Worm (Caenorhabditis elegans): ENCODE data around the gene Y57G11A.5.

Gene Y57G11A.5

DNA sequence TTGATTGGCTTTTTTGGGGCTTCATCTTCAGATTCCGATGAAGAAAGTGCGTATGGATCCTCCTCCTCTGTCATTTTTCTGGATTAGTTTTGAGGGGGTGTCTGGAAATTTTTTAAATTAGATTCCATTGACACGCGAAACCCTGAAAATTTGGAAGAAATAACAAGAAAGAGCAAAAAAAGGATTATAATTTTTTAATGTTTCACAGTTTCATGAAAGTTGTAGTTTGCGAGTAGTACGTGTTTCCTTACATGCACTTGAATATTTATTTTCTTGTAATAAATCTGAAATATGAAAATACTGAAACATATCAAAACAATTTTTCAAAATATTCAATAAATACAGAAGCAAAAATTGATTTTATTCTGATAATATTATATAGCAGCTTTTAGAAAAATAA, 7.2 kb downstream of the Y57G11A.5 start, which contains the start of gene tag-273:
tag-273 (minus strand) TSS at position 101 of the 400 bp plus-strand sequence.
- TF ChIP-seq nhr-6 (tag; optimal IDR thresholded peaks at IDR 0.05) = no peak
- no peak for TF ChIP-seq tag-97 (GFP tag; IDR thresholded peaks at IDR 0.05)
- TF ChIP-seq hlh-11 (tag; optimal IDR thresholded peaks at IDR 0.05) = no peak
- no peak for TF ChIP-seq Y75B8A.6 (GFP tag; IDR thresholded peaks at IDR 0.05)
- no peak for TF ChIP-seq daf-12 (tag; optimal IDR thresholded peaks at IDR 0.05)
- no peak for TF ChIP-seq lsy-2 (tag; optimal IDR thresholded peaks at IDR 0.05)
- TF ChIP-seq ceh-32 (tag; optimal IDR thresholded peaks at IDR 0.05; ENCODE audit: poor library complexity) = no peak

DNA sequence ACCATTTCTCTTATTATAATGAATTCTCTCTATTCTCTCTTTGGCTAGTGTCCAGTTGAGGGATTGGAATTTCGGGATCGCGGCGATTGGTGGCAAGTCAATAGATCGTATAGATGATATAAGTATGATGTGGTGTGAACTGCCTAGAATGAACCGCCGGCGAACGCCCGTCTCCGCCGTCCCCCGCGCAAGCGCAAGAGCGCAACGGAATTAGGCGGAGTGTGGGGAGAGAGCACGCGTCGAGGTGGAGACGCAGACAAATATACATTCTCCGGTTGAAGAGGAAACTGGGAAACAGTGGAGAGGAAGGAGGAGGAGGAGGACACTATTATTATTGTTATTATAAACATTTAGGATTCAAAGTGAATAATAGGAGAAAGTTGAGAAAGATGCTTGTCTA, 15.8 kb downstream of the Y57G11A.5 start:
- TF ChIP-seq nhr-77 (tag; optimal IDR thresholded peaks at IDR 0.05) (no peak), rbr-2 (tag; optimal IDR thresholded peaks at IDR 0.05) (peak; percentile 19), F10B5.3 (tag; optimal IDR thresholded peaks at IDR 0.05) (peak; percentile 41), set-16 (GFP tag; IDR thresholded peaks at IDR 0.05) (peak; percentile 61), nhr-48 (tag; optimal IDR thresholded peaks at IDR 0.05) (no peak)

DNA sequence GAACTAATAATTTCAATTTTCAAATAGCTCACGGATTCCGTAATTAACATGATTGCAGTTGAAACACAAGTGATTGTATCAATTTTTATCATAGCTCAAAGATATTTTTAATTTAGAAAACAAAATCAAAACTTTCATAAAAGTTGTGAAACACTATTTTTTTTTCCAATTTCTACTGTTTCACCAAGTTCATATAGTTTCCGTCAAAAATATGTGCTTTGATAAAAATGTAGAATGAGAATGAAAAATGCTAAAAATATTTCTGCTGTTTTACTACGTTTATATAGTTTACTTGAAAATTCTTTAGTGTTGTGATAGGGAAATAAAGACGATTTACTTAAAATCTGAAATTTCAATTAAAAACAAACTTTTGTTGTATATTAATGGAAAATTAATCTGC, 16.8 kb downstream of the Y57G11A.5 start:
- TF ChIP-seq ZK337.2 (GFP tag; IDR thresholded peaks at IDR 0.05) (no peak), snpc-1.2 (GFP tag; IDR thresholded peaks at IDR 0.05) (peak; percentile 74), dmd-8 (GFP tag; IDR thresholded peaks at IDR 0.05) (no peak), unc-62 (GFP tag; optimal IDR thresholded peaks at IDR 0.05 in 1 of 2) (peak in 1 of 2 experiments; percentile 49), unc-62 (tag; optimal IDR thresholded peaks at IDR 0.05) (no peak), unc-130 (GFP tag; optimal IDR thresholded peaks at IDR 0.05) (no peak), ztf-11 (tag; optimal IDR thresholded peaks at IDR 0.05) (no peak), lin-29 (GFP tag; IDR thresholded peaks at IDR 0.05) (no peak), ceh-28 (tag; optimal IDR thresholded peaks at IDR 0.05) (no peak), ceh-62 (tag; optimal IDR thresholded peaks at IDR 0.05) (no peak), nhr-102 (tag; optimal IDR thresholded peaks at IDR 0.05) (no peak), dmd-6 (GFP tag; IDR thresholded peaks at IDR 0.05) (no peak), F44E2.7 (GFP tag; IDR thresholded peaks at IDR 0.05) (no peak)

DNA sequence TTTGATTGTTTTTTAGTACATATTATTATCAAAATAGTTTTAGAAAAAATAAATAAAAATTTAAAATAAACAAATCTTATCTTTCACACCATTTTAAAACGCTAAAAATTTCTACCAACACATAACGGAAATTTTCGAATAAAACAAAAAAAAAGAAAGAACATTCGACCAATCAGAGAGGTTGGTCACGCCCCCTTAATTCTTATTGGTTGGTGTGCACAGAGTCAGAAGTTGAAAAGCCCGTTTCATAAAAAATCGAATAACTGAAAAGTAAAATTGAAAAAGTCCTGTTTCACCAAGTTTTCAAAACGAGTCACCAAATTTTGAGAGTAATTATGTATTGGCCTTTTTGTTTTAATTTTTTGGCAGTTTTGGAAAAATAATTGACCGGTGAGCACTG, 21.2 kb downstream of the Y57G11A.5 start:
- TF ChIP-seq jun-1 (tag; optimal IDR thresholded peaks at IDR 0.05) (no peak), hmg-1.1 (GFP tag; IDR thresholded peaks at IDR 0.05) (no peak), ZK337.2 (GFP tag; IDR thresholded peaks at IDR 0.05) (no peak), daf-12 (tag; optimal IDR thresholded peaks at IDR 0.05) (no peak), ceh-32 (tag; optimal IDR thresholded peaks at IDR 0.05; ENCODE audit: poor library complexity) (no peak), lin-15B (tag; optimal IDR thresholded peaks at IDR 0.05) (no peak), ceh-44 (GFP tag; IDR thresholded peaks at IDR 0.05) (no peak), mdt-29 (GFP tag; IDR thresholded peaks at IDR 0.05) (no peak), nhr-28 (tag; optimal IDR thresholded peaks at IDR 0.05) (no peak), spr-1 (tag; optimal IDR thresholded peaks at IDR 0.05) (no peak), madf-9 (GFP tag; conservative IDR thresholded peaks at IDR 0.05) (no peak), lsy-2 (tag; optimal IDR thresholded peaks at IDR 0.05) (no peak), nhr-41 (GFP tag; IDR thresholded peaks at IDR 0.05) (no peak), nhr-102 (tag; optimal IDR thresholded peaks at IDR 0.05) (no peak), ceh-82 (tag; optimal IDR thresholded peaks at IDR 0.05) (no peak), ceh-62 (tag; optimal IDR thresholded peaks at IDR 0.05) (no peak)

DNA sequence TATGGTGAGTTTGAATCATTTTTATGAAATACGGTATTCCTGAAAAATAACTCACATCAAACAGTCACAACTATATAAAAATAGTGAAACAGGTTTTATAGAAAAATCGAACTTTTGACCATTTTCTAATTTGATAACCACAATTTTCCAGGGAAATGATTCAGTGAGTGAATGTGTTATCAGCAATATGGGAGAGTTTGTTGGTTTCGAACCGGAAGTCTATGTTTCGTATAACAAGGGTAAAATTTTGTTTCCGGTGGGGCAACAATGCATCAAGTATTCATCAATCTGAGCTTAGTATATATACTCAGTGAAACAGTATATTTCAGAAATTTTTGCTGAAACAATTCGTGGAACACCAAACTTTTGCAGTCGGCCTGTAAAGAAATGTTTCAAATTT, 28.9 kb downstream of the Y57G11A.5 start:
- TF ChIP-seq fkh-10 (GFP tag; optimal IDR thresholded peaks at IDR 0.05) = no peak
- no peak for TF ChIP-seq ama-1 (optimal IDR thresholded peaks at IDR 0.05)
- no peak for TF ChIP-seq ceh-62 (tag; optimal IDR thresholded peaks at IDR 0.05)
- no peak for TF ChIP-seq php-3 (GFP tag; IDR thresholded peaks at IDR 0.05)
- TF ChIP-seq sdz-12 (GFP tag; optimal IDR thresholded peaks at IDR 0.05) = no peak
- TF ChIP-seq dmd-6 (GFP tag; IDR thresholded peaks at IDR 0.05) = peak; percentile 23; the same call in 1 of the 2 replicates
- peak; percentile 2 for TF ChIP-seq dve-1 (tag; optimal IDR thresholded peaks at IDR 0.05; ENCODE audit: insufficient read depth)
- TF ChIP-seq nhr-237 (tag; optimal IDR thresholded peaks at IDR 0.05) = no peak
- peak; percentile 47 for TF ChIP-seq pqm-1 (tag; optimal IDR thresholded peaks at IDR 0.05)
- TF ChIP-seq ceh-28 (tag; optimal IDR thresholded peaks at IDR 0.05) = no peak
- TF ChIP-seq daf-16 (GFP tag; optimal IDR thresholded peaks at IDR 0.05) = no peak
- TF ChIP-seq daf-16 (tag; optimal IDR thresholded peaks at IDR 0.05) = peak; percentile 41
- no peak for TF ChIP-seq ceh-32 (tag; optimal IDR thresholded peaks at IDR 0.05; ENCODE audit: poor library complexity)
- no peak for TF ChIP-seq nhr-48 (tag; optimal IDR thresholded peaks at IDR 0.05)

Data from whole organism, L4 larva.